Worm (Caenorhabditis elegans) whole organism, L2 larva: ENCODE results near the gene srh-142.

Source experiments
- alr-1 ChIP-seq: fragments of 150-350 bp; optimal IDR thresholded peaks from 2 replicates; lab custom pipeline; 2014; ENCODE audit warnings: missing biosample characterization, missing genetic modification characterization
- blmp-1 ChIP-seq: sonication (generic microtip); optimal IDR thresholded peaks from 2 replicates; lab custom pipeline; 2017; ENCODE audit warnings: missing genetic modification characterization, mild to moderate bottlenecking, missing compliant biosample characterization, antibody characterized with exemption, moderate library complexity; ENCODE audit not compliant: insufficient read depth
- mdl-1 ChIP-seq, 2 experiments: fragments of 150-350 bp in 1 of 2; sonication (generic microtip) in 1 of 2; optimal IDR thresholded peaks; 2 replicates each; lab custom pipeline; 2017; ENCODE audit warnings: missing biosample characterization in 2 of 2, missing genetic modification characterization in 2 of 2
- nhr-237 ChIP-seq: fragments of 150-350 bp; optimal IDR thresholded peaks from 2 replicates; lab custom pipeline; 2014; ENCODE audit warnings: missing biosample characterization, missing genetic modification characterization
- nhr-77 ChIP-seq: fragments of 150-350 bp; optimal IDR thresholded peaks from 2 replicates; lab custom pipeline; 2014; ENCODE audit warnings: missing biosample characterization, missing genetic modification characterization
- snpc-4 ChIP-seq: fragments of 150-350 bp; optimal IDR thresholded peaks from 2 replicates; lab custom pipeline; 2014; ENCODE audit warnings: missing biosample characterization, missing genetic modification characterization
- unc-62 ChIP-seq: fragments of 150-350 bp; optimal IDR thresholded peaks from 2 replicates; lab custom pipeline; 2014; ENCODE audit warnings: missing biosample characterization, missing genetic modification reagents, missing genetic modification characterization
- zag-1 ChIP-seq: fragments of 150-350 bp; optimal IDR thresholded peaks from 2 replicates; lab custom pipeline; 2014; ENCODE audit warnings: missing biosample characterization, missing genetic modification characterization

ce11 chrV:16459377-16459776, 1.4 kb downstream of the srh-142 start:
- TF ChIP-seq unc-62 (GFP tag; lab: Kevin White, UChicago) (no peak), nhr-77 (tag; lab: Kevin White, UChicago) (no peak), nhr-237 (tag; lab: Kevin White, UChicago) (no peak), blmp-1 (tag; lab: Kevin White, UChicago) (no peak), alr-1 (no peak), zag-1 (no peak), mdl-1 (tag; optimal IDR thresholded peaks at IDR 0.05; lab: Kevin White, UChicago) (no peak), snpc-4 (tag; lab: Kevin White, UChicago) (no peak)
